In genomic region chrX:3024637-3025113, ce11 we compare ENCODE assay signal across 1 worm cellular context.
TF ChIP-seq lines count a peak whose summit lies in the region.

aqp-7 (plus strand) TSS chrX:3025063.

TF ChIP-seq in whole organism, L1 larva, 84 proteins besides CTCF, POLR2A, EP300 and RAD21 (continued from another document):
- TF ChIP-seq unc-30 (tag; optimal IDR thresholded peaks at IDR 0.05; lab: Kevin White, UChicago), result no peak
- TF ChIP-seq egl-13 (tag; optimal IDR thresholded peaks at IDR 0.05; lab: Kevin White, UChicago), result peak; percentile 11
